Fruit fly (Drosophila melanogaster) whole organism, embryonic: Measurements from ENCODE around the gene Acp65Aa.

Source experiments
- Awh ChIP-seq: fragments of 200-800 bp; sonication (Bioruptor generic); IDR thresholded peaks from 2 replicates; pipeline ENCODE4, ENCODE4 v1.3.6; 2022; ENCODE audit warnings: missing biosample characterization, missing genetic modification characterization
- B-H1 ChIP-seq: fragments of 200-800 bp; sonication (Bioruptor generic); IDR thresholded peaks from 3 replicates; pipeline ENCODE4 v1.3.6; 2022; ENCODE audit warnings: missing biosample characterization, missing genetic modification characterization
- Bgb ChIP-seq: fragments of 200-800 bp; sonication (Bioruptor generic); IDR thresholded peaks from 2 replicates; pipeline ENCODE4 v1.3.6; 2022; ENCODE audit warnings: missing biosample characterization, missing genetic modification characterization; ENCODE audit not compliant: partially characterized antibody
- C15 ChIP-seq: fragments of 200-800 bp; sonication (Bioruptor generic); IDR thresholded peaks from 3 replicates; pipeline ENCODE4 v1.3.6; 2022; ENCODE audit warnings: missing biosample characterization, missing genetic modification characterization
- CG10959 ChIP-seq: fragments of 200-800 bp; sonication (Bioruptor generic); IDR thresholded peaks from 2 replicates; pipeline ENCODE4 v1.3.6; 2022; ENCODE audit warnings: missing biosample characterization, missing genetic modification characterization
- CG11695 ChIP-seq: fragments of 200-800 bp; sonication (Bioruptor generic); IDR thresholded peaks from 3 replicates; pipeline ENCODE4 v1.3.6; 2022; ENCODE audit warnings: missing biosample characterization, missing genetic modification characterization
- CG12744 ChIP-seq: fragments of 200-800 bp; sonication (Bioruptor generic); optimal IDR thresholded peaks from 2 replicates; lab custom pipeline; 2016; ENCODE audit warnings: missing biosample characterization, missing genetic modification characterization
- CG14667 ChIP-seq: fragments of 200-800 bp; sonication (Bioruptor generic); IDR thresholded peaks from 2 replicates; pipeline ENCODE4 v1.3.6; 2022; ENCODE audit warnings: missing biosample characterization, missing genetic modification characterization
- CG14860 ChIP-seq: fragments of 200-800 bp; sonication (Bioruptor generic); IDR thresholded peaks from 3 replicates; pipeline ENCODE4 v1.3.6; 2022; ENCODE audit warnings: missing biosample characterization, missing genetic modification characterization; ENCODE audit not compliant: partially characterized antibody
- CG15011 ChIP-seq: fragments of 200-800 bp; sonication (Bioruptor generic); optimal IDR thresholded peaks from 3 replicates; lab custom pipeline; 2018; ENCODE audit warnings: missing biosample characterization, mild to moderate bottlenecking, missing genetic modification characterization
- CG1602 ChIP-seq: fragments of 200-800 bp; sonication (Bioruptor generic); optimal IDR thresholded peaks from 3 replicates; lab custom pipeline; 2016; ENCODE audit warnings: missing biosample characterization, missing genetic modification characterization
- CG17385 ChIP-seq: fragments of 200-800 bp; sonication (Bioruptor generic); optimal IDR thresholded peaks from 3 replicates; lab custom pipeline; 2018; ENCODE audit warnings: missing biosample characterization, mild to moderate bottlenecking, missing genetic modification characterization
- CG17568 ChIP-seq: fragments of 200-800 bp; sonication (Bioruptor generic); optimal IDR thresholded peaks from 2 replicates; lab custom pipeline; 2018; ENCODE audit warnings: missing biosample characterization, mild to moderate bottlenecking, missing genetic modification characterization, moderate library complexity
- CG17912 ChIP-seq: fragments of 200-800 bp; sonication (Bioruptor generic); optimal IDR thresholded peaks from 2 replicates; lab custom pipeline; 2018; ENCODE audit warnings: missing biosample characterization, mild to moderate bottlenecking, missing genetic modification characterization
- CG1792 ChIP-seq: fragments of 200-800 bp; sonication (Bioruptor generic); optimal IDR thresholded peaks from 2 replicates; lab custom pipeline; 2016; ENCODE audit warnings: missing biosample characterization, missing genetic modification characterization
- CG18262 ChIP-seq: fragments of 200-800 bp; optimal IDR thresholded peaks from 3 replicates; lab custom pipeline; 2019; ENCODE audit warnings: missing biosample characterization, mild to moderate bottlenecking, missing genetic modification characterization, moderate library complexity
- CG3065 ChIP-seq: fragments of 200-800 bp; sonication (Bioruptor generic); optimal IDR thresholded peaks from 2 replicates; lab custom pipeline; 2016; ENCODE audit warnings: missing biosample characterization, missing genetic modification characterization
- CG3407 ChIP-seq: fragments of 200-800 bp; sonication (Bioruptor generic); optimal IDR thresholded peaks from 2 replicates; lab custom pipeline; 2018; ENCODE audit warnings: missing biosample characterization, mild to moderate bottlenecking, missing genetic modification characterization
- CG3726 ChIP-seq: fragments of 200-800 bp; sonication (Bioruptor generic); IDR thresholded peaks from 3 replicates; pipeline ENCODE4, ENCODE4 v1.3.6; 2022; ENCODE audit warnings: missing biosample characterization, missing genetic modification characterization
- CG4282 ChIP-seq: fragments of 200-800 bp; sonication (Bioruptor generic); optimal IDR thresholded peaks from 2 replicates; lab custom pipeline; 2016; ENCODE audit warnings: missing biosample characterization, missing genetic modification characterization
- CG7357 ChIP-seq: fragments of 200-800 bp; sonication (Bioruptor generic); IDR thresholded peaks from 3 replicates; pipeline ENCODE4 v1.3.6; 2022; ENCODE audit warnings: missing biosample characterization, missing genetic modification characterization
- CG7372 ChIP-seq: fragments of 200-800 bp; sonication (Bioruptor generic); IDR thresholded peaks from 2 replicates; pipeline ENCODE4 v1.3.6; 2022; ENCODE audit warnings: missing biosample characterization, missing genetic modification characterization
- CG7928 ChIP-seq: fragments of 200-800 bp; sonication (Bioruptor generic); optimal IDR thresholded peaks from 2 replicates; lab custom pipeline; 2017; ENCODE audit warnings: missing biosample characterization, mild to moderate bottlenecking, missing genetic modification characterization
- CG8290 ChIP-seq, 3 experiments: fragments of 200-800 bp; sonication (Bioruptor generic); optimal IDR thresholded peaks; 2 replicates each; lab custom pipeline; 2016 to 2019; ENCODE audit warnings: missing biosample characterization in 3 of 3, missing genetic modification characterization in 3 of 3, mild to moderate bottlenecking in 2 of 3, moderate library complexity in 1 of 3
- Deaf1 ChIP-seq: fragments of 200-800 bp; optimal IDR thresholded peaks from 3 replicates; lab custom pipeline; 2019; ENCODE audit warnings: missing biosample characterization, mild to moderate bottlenecking, missing genetic modification characterization, moderate library complexity
- Fer2 ChIP-seq: fragments of 200-800 bp; sonication (Bioruptor generic); optimal IDR thresholded peaks from 2 replicates; lab custom pipeline; 2018; ENCODE audit warnings: missing biosample characterization, mild to moderate bottlenecking, missing genetic modification characterization, moderate library complexity
- HLH3B ChIP-seq: fragments of 200-800 bp; sonication (Bioruptor generic); IDR thresholded peaks from 2 replicates; pipeline ENCODE4 v1.3.6; 2022; ENCODE audit warnings: missing biosample characterization, missing genetic modification characterization
- HmgD ChIP-seq: fragments of 200-800 bp; sonication (Bioruptor generic); optimal IDR thresholded peaks from 3 replicates; lab custom pipeline; 2016; ENCODE audit warnings: missing biosample characterization, missing genetic modification characterization
- Hr39 ChIP-seq: fragments of >200 bp; optimal IDR thresholded peaks from 2 replicates; lab custom pipeline; 2017
- Hr51 ChIP-seq, 2 experiments: fragments of 200-800 bp; sonication (Bioruptor generic); optimal IDR thresholded peaks; 2 replicates in 1 of 2; 3 replicates in 1 of 2; lab custom pipeline; 2016 to 2018; ENCODE audit warnings: missing biosample characterization in 2 of 2, missing genetic modification characterization in 2 of 2, mild to moderate bottlenecking in 1 of 2, moderate library complexity in 1 of 2
- Hsf ChIP-seq: fragments of 200-800 bp; sonication (Bioruptor generic); optimal IDR thresholded peaks from 3 replicates; lab custom pipeline; 2016; ENCODE audit warnings: missing biosample characterization, missing genetic modification characterization
- MESR4 ChIP-seq: fragments of 200-800 bp; sonication (Bioruptor generic); optimal IDR thresholded peaks from 2 replicates; lab custom pipeline; 2018; ENCODE audit warnings: missing biosample characterization, mild to moderate bottlenecking, missing genetic modification characterization, moderate library complexity
- MTF-1 ChIP-seq: fragments of 200-800 bp; sonication (Bioruptor generic); optimal IDR thresholded peaks from 2 replicates; lab custom pipeline; 2018; ENCODE audit warnings: missing biosample characterization, mild to moderate bottlenecking, missing genetic modification characterization, borderline replicate concordance
- Nf-YC ChIP-seq: fragments of 200-800 bp; optimal IDR thresholded peaks from 3 replicates; lab custom pipeline; 2019; ENCODE audit warnings: missing biosample characterization, mild to moderate bottlenecking, missing genetic modification characterization, moderate library complexity
- Rx ChIP-seq: fragments of 200-800 bp; sonication (Bioruptor generic); IDR thresholded peaks from 2 replicates; pipeline ENCODE4 v1.3.6; 2022; ENCODE audit warnings: missing biosample characterization, missing genetic modification characterization
- TFAM ChIP-seq: fragments of 200-800 bp; sonication (Bioruptor generic); optimal IDR thresholded peaks from 2 replicates; lab custom pipeline; 2017; ENCODE audit warnings: missing biosample characterization, missing genetic modification characterization, inconsistent platforms
- danr ChIP-seq: fragments of 200-800 bp; sonication (Bioruptor generic); IDR thresholded peaks from 2 replicates; pipeline ENCODE4 v1.3.6; 2022; ENCODE audit warnings: missing biosample characterization, missing genetic modification characterization
- exex ChIP-seq: fragments of 200-800 bp; sonication (Bioruptor generic); optimal IDR thresholded peaks from 4 replicates; lab custom pipeline; 2018; ENCODE audit warnings: missing biosample characterization, mild to moderate bottlenecking, missing genetic modification characterization, moderate library complexity
- kah ChIP-seq: fragments of 200-800 bp; sonication (Bioruptor generic); optimal IDR thresholded peaks from 2 replicates; lab custom pipeline; 2018; ENCODE audit warnings: missing biosample characterization, mild to moderate bottlenecking, missing genetic modification characterization
- mirr ChIP-seq: fragments of 200-800 bp; sonication (Bioruptor generic); optimal IDR thresholded peaks from 3 replicates; lab custom pipeline; 2018; ENCODE audit warnings: missing biosample characterization, mild to moderate bottlenecking, missing genetic modification characterization
- nom ChIP-seq: fragments of 200-800 bp; sonication (Bioruptor generic); optimal IDR thresholded peaks from 2 replicates; lab custom pipeline; 2017; ENCODE audit warnings: missing biosample characterization, missing genetic modification characterization, mild to moderate bottlenecking, moderate library complexity, missing genetic modification reagents
- p53 ChIP-seq: fragments of 200-800 bp; sonication (Bioruptor generic); optimal IDR thresholded peaks from 2 replicates; lab custom pipeline; 2016; ENCODE audit warnings: missing biosample characterization, missing genetic modification characterization
- pho ChIP-seq: fragments of 200-800 bp; sonication (Bioruptor generic); optimal IDR thresholded peaks from 2 replicates; lab custom pipeline; 2016; ENCODE audit warnings: missing biosample characterization, missing genetic modification characterization
- pros ChIP-seq: fragments of 200-800 bp; sonication (Bioruptor generic); optimal IDR thresholded peaks from 3 replicates; lab custom pipeline; 2019; ENCODE audit warnings: missing biosample characterization, mild to moderate bottlenecking, missing genetic modification characterization, moderate library complexity
- schlank ChIP-seq: fragments of 200-800 bp; sonication (Bioruptor generic); optimal IDR thresholded peaks from 2 replicates; lab custom pipeline; 2018; ENCODE audit warnings: missing biosample characterization, mild to moderate bottlenecking, missing genetic modification characterization
- slou ChIP-seq: fragments of 200-800 bp; sonication (Bioruptor generic); optimal IDR thresholded peaks from 3 replicates; lab custom pipeline; 2016; ENCODE audit warnings: missing biosample characterization, missing genetic modification characterization
- tna ChIP-seq: fragments of 200-800 bp; sonication (Bioruptor generic); IDR thresholded peaks from 2 replicates; pipeline ENCODE4 v1.3.6; 2022; ENCODE audit warnings: missing biosample characterization, missing genetic modification characterization; ENCODE audit not compliant: partially characterized antibody

Gene Acp65Aa

dm6 chr3L:6192822-6193555 is 40.4 kb upstream of the Acp65Aa start, which contains the start of the genes Sf3b6 and Tnpo (continued):
- peak; percentile 50 for TF ChIP-seq Awh (GFP tag; lab: Robert Waterston, UW)
- TF ChIP-seq MTF-1, result no peak
- TF ChIP-seq MESR4 (GFP tag; lab: Kevin White, UChicago), result peak; percentile 53
- peak; percentile 71; the same call in 1 of the 2 replicates for TF ChIP-seq danr (GFP tag; lab: Robert Waterston, UW)
- no peak for TF ChIP-seq exex (tag; lab: Kevin White, UChicago)
- TF ChIP-seq kah (GFP tag; lab: Kevin White, UChicago), result peak; percentile 30
- TF ChIP-seq pros (GFP tag; lab: Kevin White, UChicago), result no peak
- TF ChIP-seq CG8290 (GFP tag; optimal IDR thresholded peaks at IDR 0.05; lab: Kevin White, UChicago), result peak; percentile 79
- peak in 1 of 2 experiments; percentile 66 for TF ChIP-seq CG8290 (tag; optimal IDR thresholded peaks at IDR 0.05; lab: Kevin White, UChicago)
- TF ChIP-seq Deaf1 (tag; lab: Kevin White, UChicago), result peak; percentile 55
- TF ChIP-seq slou (GFP tag; lab: Kevin White, UChicago), result peak; percentile 82
- peak; percentile 56; the same call in 1 of the 2 replicates for TF ChIP-seq Bgb
- TF ChIP-seq CG15011 (GFP tag; lab: Kevin White, UChicago), result peak; percentile 74
- peak; percentile 75 for TF ChIP-seq Rx (GFP tag; lab: Robert Waterston, UW)
- TF ChIP-seq CG1792, result peak; percentile 38
- TF ChIP-seq tna (GFP tag; lab: Robert Waterston, UW), result no peak
- TF ChIP-seq CG3726, result peak; percentile 57; the same call in 1 of the 3 replicates
- peak; percentile 68 for TF ChIP-seq CG11695 (GFP tag; lab: Robert Waterston, UW)
- peak; percentile 61; the same call in 1 of the 2 replicates for TF ChIP-seq CG10959
- TF ChIP-seq Hr39 (lab: Kevin White, UChicago), result no peak
- no peak for TF ChIP-seq nom (GFP tag; lab: Kevin White, UChicago)
- TF ChIP-seq CG12744 (GFP tag; lab: Kevin White, UChicago), result peak; percentile 44
- TF ChIP-seq Fer2 (tag; lab: Kevin White, UChicago), result peak; percentile 69
- peak; percentile 79 for TF ChIP-seq pho (GFP tag; lab: Kevin White, UChicago)
- peak; percentile 45 for TF ChIP-seq CG3065 (GFP tag; lab: Kevin White, UChicago)
- peak; percentile 35 for TF ChIP-seq schlank (tag; lab: Kevin White, UChicago)
- peak; percentile 35 for TF ChIP-seq p53 (GFP tag; lab: Kevin White, UChicago)
- no peak for TF ChIP-seq CG17912 (GFP tag; lab: Kevin White, UChicago)
- no peak for TF ChIP-seq CG17385

dm6 chr3L:6188995-6189927 is 36.7 kb upstream of the Acp65Aa start, which contains the start of the genes D19A and CG7386:
D19A (minus strand) TSS chr3L:6189123.
CG7386 (plus strand) TSS chr3L:6189745.
- peak; percentile 16; the same call in 2 of the 3 replicates for TF ChIP-seq B-H1
- peak; percentile 62 for TF ChIP-seq CG18262 (tag; lab: Kevin White, UChicago)
- no peak for TF ChIP-seq CG4282
- peak; percentile 60 for TF ChIP-seq HLH3B
- TF ChIP-seq Hr51 (GFP tag; optimal IDR thresholded peaks at IDR 0.05; lab: Kevin White, UChicago), result peak; percentile 17 to 49
- no peak for TF ChIP-seq CG3407 (GFP tag; lab: Kevin White, UChicago)
- TF ChIP-seq mirr (GFP tag; lab: Kevin White, UChicago), result peak; percentile 37
- peak; percentile 62 for TF ChIP-seq HmgD
- TF ChIP-seq CG7928 (GFP tag; lab: Kevin White, UChicago), result peak; percentile 89
- TF ChIP-seq CG7372 (GFP tag; lab: Robert Waterston, UW), result peak; percentile 32; the same call in 1 of the 2 replicates
- TF ChIP-seq CG14860, result no peak
- peak; percentile 39; the same call in 1 of the 2 replicates for TF ChIP-seq CG14667
- TF ChIP-seq Nf-YC (tag; lab: Kevin White, UChicago), result peak; percentile 63
- peak; percentile 41 for TF ChIP-seq Hsf
- TF ChIP-seq TFAM (GFP tag; lab: Kevin White, UChicago), result no peak
- TF ChIP-seq CG1602, result no peak
- TF ChIP-seq CG17568, result no peak
- no peak for TF ChIP-seq C15 (GFP tag; lab: Robert Waterston, UW)
- no peak for TF ChIP-seq CG7357 (GFP tag; lab: Robert Waterston, UW)
